Worm (Caenorhabditis elegans): ENCODE results near the gene srd-45.

- no peak for TF ChIP-seq dao-5 (tag; optimal IDR thresholded peaks at IDR 0.05)
- no peak for TF ChIP-seq W03F9.2 (tag; optimal IDR thresholded peaks at IDR 0.05)
Measured at ce11 chrX:12296392-12296791, 32.4 kb upstream of the srd-45 start, which contains the start of gene W06D11.2.

Data from whole organism, L4/young adult.